Worm (Caenorhabditis elegans): ENCODE measurements around the gene Y59E9AL.4.
"Not testable (repeated sequence)": the region's sequence is repeated elsewhere in the genome, so short reads cannot be mapped to it uniquely, and the experiment has no call there.

Gene Y59E9AL.4

ce11 chrIV:5215092-5215491, at the start of gene Y59E9AL.4:
TSS of gene Y59E9AL.4 (minus strand) at chrIV:5215192.
- TF ChIP-seq dao-5 (tag; optimal IDR thresholded peaks at IDR 0.05): no peak
- no peak for TF ChIP-seq him-1 (tag; optimal IDR thresholded peaks at IDR 0.05)
- TF ChIP-seq W03F9.2 (tag; optimal IDR thresholded peaks at IDR 0.05): no peak

ce11 chrIV:5260289-5260688, 45.3 kb upstream of the Y59E9AL.4 start, which contains the start of gene msp-19:
TSS of gene msp-19 (plus strand) at chrIV:5260589.
- not testable (repeated sequence) for TF ChIP-seq him-1, dao-5, W03F9.2 (tag; optimal IDR thresholded peaks at IDR 0.05)

- TF ChIP-seq him-1, W03F9.2, dao-5 (tag; optimal IDR thresholded peaks at IDR 0.05): not testable (repeated sequence)
Observed at ce11 chrIV:5258385-5258784, 43.4 kb upstream of the Y59E9AL.4 start, which contains the start of gene ttbk-2.1. TSS of gene ttbk-2.1 (plus strand) at chrIV:5258685.

- not testable (repeated sequence) for TF ChIP-seq him-1, W03F9.2, dao-5 (tag; optimal IDR thresholded peaks at IDR 0.05)
Observed at ce11 chrIV:5256731-5257130, 41.7 kb upstream of the Y59E9AL.4 start, which contains the start of gene F36H12.9. TSS of gene F36H12.9 (plus strand) at chrIV:5257031.

- TF ChIP-seq dao-5, W03F9.2, him-1 (tag; optimal IDR thresholded peaks at IDR 0.05): not testable (repeated sequence)
Observed at ce11 chrIV:5254678-5255077, 39.7 kb upstream of the Y59E9AL.4 start, which contains the start of gene F36H12.10. TSS of gene F36H12.10 (minus strand) at chrIV:5254778.

DNA sequence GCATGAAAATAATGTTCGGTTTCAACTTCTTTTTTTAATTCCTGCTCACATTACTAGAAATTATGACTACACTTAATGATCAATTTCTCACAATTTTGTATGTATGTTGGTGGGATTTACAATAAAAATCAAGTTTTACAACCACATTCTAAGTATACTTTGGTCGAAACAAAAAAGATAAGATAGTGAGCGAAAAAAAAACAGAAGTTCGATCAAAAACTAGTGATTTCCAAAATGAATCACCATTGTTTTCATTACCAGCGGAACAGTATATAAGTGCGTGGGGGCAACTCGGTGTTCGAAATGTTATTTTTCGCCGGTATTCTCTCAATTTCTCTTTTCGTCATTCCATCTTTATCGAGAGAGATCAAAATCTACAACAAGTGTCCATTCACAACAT, 15.5 kb upstream of the Y59E9AL.4 start, which contains the start of gene thn-5:
TSS of gene thn-5 (plus strand) at position 301 of the 400 bp plus-strand sequence.
- no peak for TF ChIP-seq him-1 (tag; optimal IDR thresholded peaks at IDR 0.05)
- no peak for TF ChIP-seq dao-5 (tag; optimal IDR thresholded peaks at IDR 0.05)

DNA sequence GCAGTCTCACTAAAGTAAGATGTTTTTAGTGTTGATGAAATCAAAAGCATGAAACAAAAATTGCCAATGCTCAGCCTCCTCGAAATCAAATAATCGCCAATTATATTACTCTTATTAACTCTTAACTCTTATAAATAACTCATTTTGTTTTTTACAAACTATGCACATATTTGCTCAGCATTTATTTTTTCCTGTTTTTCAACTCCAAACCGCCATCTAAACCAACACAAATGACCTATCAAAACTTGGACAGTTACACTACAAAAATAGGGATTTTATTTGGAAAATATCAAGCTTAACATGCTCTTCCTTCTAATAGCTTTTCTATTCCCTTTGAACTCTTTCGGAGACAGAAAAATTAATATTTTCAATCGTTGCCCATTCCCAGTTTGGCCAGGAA, 13.6 kb upstream of the Y59E9AL.4 start, which contains the start of gene thn-6:
TSS of gene thn-6 (plus strand) at position 301 of the 400 bp plus-strand sequence.
- no peak for TF ChIP-seq dao-5 (tag; optimal IDR thresholded peaks at IDR 0.05)
- TF ChIP-seq W03F9.2 (tag; optimal IDR thresholded peaks at IDR 0.05): no peak
- TF ChIP-seq him-1 (tag; optimal IDR thresholded peaks at IDR 0.05): no peak

ce11 chrIV:5226552-5226951, 11.6 kb upstream of the Y59E9AL.4 start, which contains the start of gene nsph-4.1:
TSS of gene nsph-4.1 (plus strand) at chrIV:5226852.
- not testable (repeated sequence) for TF ChIP-seq him-1, dao-5, W03F9.2 (tag; optimal IDR thresholded peaks at IDR 0.05)

ce11 chrIV:5225277-5225822, 10.4 kb upstream of the Y59E9AL.4 start, which contains the start of gene cylc-1:
TSS of gene cylc-1 (minus strand) at chrIV:5225772.
- TF ChIP-seq W03F9.2, him-1, dao-5 (tag; optimal IDR thresholded peaks at IDR 0.05): not testable (repeated sequence)

DNA sequence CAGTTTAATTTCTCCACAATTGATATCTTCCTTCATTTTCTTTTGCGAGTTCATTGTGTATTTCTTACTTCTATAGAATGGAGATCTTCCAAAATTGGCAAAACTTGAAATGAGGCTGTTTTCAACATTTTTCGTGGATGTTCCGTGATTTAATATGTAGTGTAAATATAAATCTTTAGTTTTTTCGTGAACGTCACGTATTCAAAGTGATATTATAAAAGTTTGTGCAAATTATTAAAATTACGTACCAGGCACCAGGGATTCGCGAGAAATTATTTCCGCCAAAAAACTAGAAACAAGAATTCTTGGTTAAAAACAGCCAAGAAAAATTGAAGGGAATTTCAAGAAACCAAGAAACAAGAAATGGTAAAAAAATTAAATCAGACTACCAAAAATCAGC, 9.2 kb upstream of the Y59E9AL.4 start, which contains the start of gene Y59E9AL.8:
TSS of gene Y59E9AL.8 (minus strand) at position 101 of the 400 bp plus-strand sequence.
- TF ChIP-seq him-1 (tag; optimal IDR thresholded peaks at IDR 0.05): no peak
- no peak for TF ChIP-seq W03F9.2 (tag; optimal IDR thresholded peaks at IDR 0.05)
- TF ChIP-seq dao-5 (tag; optimal IDR thresholded peaks at IDR 0.05): no peak

ce11 chrIV:5221721-5222120, 6.7 kb upstream of the Y59E9AL.4 start:
- TF ChIP-seq W03F9.2 (tag; optimal IDR thresholded peaks at IDR 0.05) (no peak), him-1 (tag; optimal IDR thresholded peaks at IDR 0.05) (no peak), dao-5 (tag; optimal IDR thresholded peaks at IDR 0.05) (no peak)

DNA sequence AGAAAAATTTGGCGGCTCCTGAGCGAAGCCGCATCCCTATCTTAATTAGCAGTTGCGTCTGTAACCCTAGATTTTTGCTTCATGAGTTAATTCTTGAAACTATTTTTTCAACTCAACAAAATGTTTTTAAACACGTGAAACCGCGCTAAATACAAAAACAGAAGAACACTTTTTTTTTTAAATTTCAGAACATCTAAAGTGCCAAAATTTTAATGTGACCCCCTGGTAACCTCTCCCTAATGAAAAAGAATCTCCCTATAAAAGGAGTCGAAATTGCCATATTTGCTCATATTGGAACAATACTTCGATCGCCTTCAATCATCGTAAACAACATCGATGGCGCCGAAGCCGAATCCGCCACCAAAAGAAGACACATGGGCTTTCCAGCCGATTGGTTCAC, 3.5 kb upstream of the Y59E9AL.4 start, which contains the start of gene nsph-4.2:
TSS of gene nsph-4.2 (plus strand) at position 301 of the 400 bp plus-strand sequence.
- not testable (repeated sequence) for TF ChIP-seq W03F9.2, dao-5, him-1 (tag; optimal IDR thresholded peaks at IDR 0.05)

- TF ChIP-seq W03F9.2 (tag; optimal IDR thresholded peaks at IDR 0.05) (no peak), dao-5 (tag; optimal IDR thresholded peaks at IDR 0.05) (no peak), him-1 (tag; optimal IDR thresholded peaks at IDR 0.05) (no peak)
Observed at ce11 chrIV:5216349-5216748, 1.4 kb upstream of the Y59E9AL.4 start.

- TF ChIP-seq dao-5 (tag; optimal IDR thresholded peaks at IDR 0.05) (no peak), him-1 (tag; optimal IDR thresholded peaks at IDR 0.05) (no peak), W03F9.2 (tag; optimal IDR thresholded peaks at IDR 0.05) (no peak)
Observed at ce11 chrIV:5210606-5211005, 4.4 kb downstream of the Y59E9AL.4 start.

Measured in whole organism, L4/young adult.